Fruit fly (Drosophila melanogaster): ENCODE data around the gene Axn.

Axn gene

DNA sequence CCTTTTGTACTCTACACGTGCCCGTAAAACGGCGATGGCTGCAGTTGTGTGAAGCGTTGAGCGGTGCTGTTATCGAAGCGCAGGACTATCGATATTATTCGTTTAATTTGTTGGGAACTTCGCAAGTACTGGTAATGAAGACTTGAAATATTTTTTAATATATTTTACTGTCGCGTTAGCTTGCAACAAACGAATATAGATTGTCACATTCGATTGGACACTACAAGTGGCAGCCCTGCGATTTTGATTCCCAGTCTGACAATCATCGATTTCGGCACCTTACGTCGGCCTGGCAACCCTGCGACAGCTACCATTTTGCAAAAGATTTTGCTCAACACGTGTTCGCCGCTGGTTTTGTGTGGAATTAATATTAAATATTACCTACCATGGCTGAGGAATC is 18.0 kb upstream of the Axn start, which contains the start of the genes Nlp and Nph (continued):
- TF ChIP-seq Xbp1 (GFP tag; optimal IDR thresholded peaks at IDR 0.05) (peak; percentile 35), hkb (optimal IDR thresholded peaks at IDR 0.05) (no peak), hkb (GFP tag; IDR thresholded peaks at IDR 0.05) (peak; percentile 48; the same call in 1 of the 2 replicates), Nf-YC (tag; optimal IDR thresholded peaks at IDR 0.05) (peak; percentile 39), Hmx (GFP tag; optimal IDR thresholded peaks at IDR 0.05) (no peak), amos (GFP tag; IDR thresholded peaks at IDR 0.05; ENCODE audit: partially characterized antibody) (peak; percentile 76), CG18764 (GFP tag; optimal IDR thresholded peaks at IDR 0.05) (peak; percentile 10), Lpt (GFP tag; optimal IDR thresholded peaks at IDR 0.05) (no peak), Fer3 (tag; optimal IDR thresholded peaks at IDR 0.05) (no peak), CG4707 (GFP tag; optimal IDR thresholded peaks at IDR 0.05) (no peak), knrl (GFP tag; IDR thresholded peaks at IDR 0.05; ENCODE audit: partially characterized antibody) (peak; percentile 88), phol (tag; optimal IDR thresholded peaks at IDR 0.05) (peak; percentile 92), Spps (tag; optimal IDR thresholded peaks at IDR 0.05) (peak; percentile 7), CG7357 (GFP tag; IDR thresholded peaks at IDR 0.05) (no peak), gem (tag; optimal IDR thresholded peaks at IDR 0.05) (no peak), scrt (GFP tag; optimal IDR thresholded peaks at IDR 0.05) (peak; percentile 75), Dip2 (GFP tag; IDR thresholded peaks at IDR 0.05) (no peak), Hr3 (GFP tag; optimal IDR thresholded peaks at IDR 0.05) (no peak), CG17186 (GFP tag; optimal IDR thresholded peaks at IDR 0.05) (peak; percentile 80), cwo (GFP tag; optimal IDR thresholded peaks at IDR 0.05) (peak; percentile 33), MESR4 (GFP tag; optimal IDR thresholded peaks at IDR 0.05) (peak; percentile 29), lilli (GFP tag; optimal IDR thresholded peaks at IDR 0.05) (peak; percentile 54), HmgZ (tag; optimal IDR thresholded peaks at IDR 0.05) (peak; percentile 69), bcd (GFP tag; optimal IDR thresholded peaks at IDR 0.05) (no peak), pan (optimal IDR thresholded peaks at IDR 0.05) (no peak), pan (GFP tag; optimal IDR thresholded peaks at IDR 0.05 in 1 of 2, IDR thresholded peaks at IDR 0.05 in 1 of 2) (no peak), kni (GFP tag; optimal IDR thresholded peaks at IDR 0.05) (no peak), CG2120 (GFP tag; optimal IDR thresholded peaks at IDR 0.05) (peak; percentile 45), CG13624 (GFP tag; optimal IDR thresholded peaks at IDR 0.05) (peak; percentile 28), CG18011 (GFP tag; optimal IDR thresholded peaks at IDR 0.05) (peak; percentile 30), Vsx1 (GFP tag; optimal IDR thresholded peaks at IDR 0.05) (no peak), CG3995 (GFP tag; optimal IDR thresholded peaks at IDR 0.05) (peak; percentile 64), dysf (GFP tag; IDR thresholded peaks at IDR 0.05) (peak; percentile 22; the same call in 1 of the 3 replicates), stwl (tag; optimal IDR thresholded peaks at IDR 0.05) (peak; percentile 90), CoRest (tag; optimal IDR thresholded peaks at IDR 0.05) (peak; percentile 15), CG3838 (GFP tag; optimal IDR thresholded peaks at IDR 0.05) (peak; percentile 10), gce (GFP tag; IDR thresholded peaks at IDR 0.05) (no peak), CG8765 (GFP tag; IDR thresholded peaks at IDR 0.05) (no peak), PHDP (tag; optimal IDR thresholded peaks at IDR 0.05) (no peak), CG7556 (GFP tag; optimal IDR thresholded peaks at IDR 0.05) (no peak), CG18619 (GFP tag; optimal IDR thresholded peaks at IDR 0.05) (no peak), Hr51 (GFP tag; optimal IDR thresholded peaks at IDR 0.05) (no peak), p53 (GFP tag; optimal IDR thresholded peaks at IDR 0.05) (no peak), Deaf1 (tag; optimal IDR thresholded peaks at IDR 0.05) (no peak), CG12659 (GFP tag; optimal IDR thresholded peaks at IDR 0.05) (peak; percentile 65), chm (GFP tag; IDR thresholded peaks at IDR 0.05) (no peak), slbo (GFP tag; IDR thresholded peaks at IDR 0.05) (peak; percentile 45), Ets97D (GFP tag; optimal IDR thresholded peaks at IDR 0.05) (peak; percentile 71), trem (tag; optimal IDR thresholded peaks at IDR 0.05) (peak; percentile 90), onecut (GFP tag; IDR thresholded peaks at IDR 0.05) (peak; percentile 41; the same call in 1 of the 2 replicates), B-H1 (GFP tag; IDR thresholded peaks at IDR 0.05) (no peak)

Data from whole organism, embryonic.